Fruit fly (Drosophila melanogaster) S2 (cell line): ENCODE measurements around the gene CG8460.

Experiments
- CG8478 ChIP-seq: fragments of >200 bp; optimal IDR thresholded peaks from 2 replicates; lab custom pipeline; 2018
- CTCF ChIP-seq, 2 experiments: fragments of >200 bp; optimal IDR thresholded peaks; 2 replicates each; lab custom pipeline; 2018

CG8460 gene

dm6 chr2L:8185008-8185407, 12.0 kb upstream of the CG8460 start:
- TF ChIP-seq CTCF (optimal IDR thresholded peaks at IDR 0.05; lab: Kevin White, UChicago) (peak; percentile 82 to 90), CG8478 (lab: Kevin White, UChicago) (no peak)

dm6 chr2L:8190681-8191080, 6.3 kb upstream of the CG8460 start, which contains the start of gene CG34134:
Gene CG34134 (minus strand): TSS chr2L:8190781.
- TF ChIP-seq CG8478 (lab: Kevin White, UChicago) = no peak
- no peak for TF ChIP-seq CTCF (optimal IDR thresholded peaks at IDR 0.05; lab: Kevin White, UChicago)

- TF ChIP-seq CTCF (optimal IDR thresholded peaks at IDR 0.05; lab: Kevin White, UChicago) = no peak
- TF ChIP-seq CG8478 (lab: Kevin White, UChicago) = no peak
These were observed 1.2 kb upstream of the CG8460 start for dm6 chr2L:8195722-8196323.

- no peak for TF ChIP-seq CTCF (optimal IDR thresholded peaks at IDR 0.05; lab: Kevin White, UChicago)
- no peak for TF ChIP-seq CG8478 (lab: Kevin White, UChicago)
These were observed 1.8 kb downstream of the CG8460 start, which contains the start of gene PGAP5 for dm6 chr2L:8198757-8199156. Gene PGAP5 (plus strand): TSS chr2L:8198882.

dm6 chr2L:8202569-8202968, 5.6 kb downstream of the CG8460 start:
- TF ChIP-seq CG8478 (lab: Kevin White, UChicago) (no peak), CTCF (optimal IDR thresholded peaks at IDR 0.05; lab: Kevin White, UChicago) (no peak)

- TF ChIP-seq CTCF (optimal IDR thresholded peaks at IDR 0.05; lab: Kevin White, UChicago) (no peak), CG8478 (lab: Kevin White, UChicago) (no peak)
These were observed 6.8 kb downstream of the CG8460 start for dm6 chr2L:8203748-8204147.

- TF ChIP-seq CG8478 (lab: Kevin White, UChicago) (no peak), CTCF (optimal IDR thresholded peaks at IDR 0.05; lab: Kevin White, UChicago) (no peak)
These were observed 7.4 kb downstream of the CG8460 start for dm6 chr2L:8204366-8204765.

- TF ChIP-seq CTCF (optimal IDR thresholded peaks at IDR 0.05; lab: Kevin White, UChicago) (no peak), CG8478 (lab: Kevin White, UChicago) (no peak)
These were observed 8.1 kb downstream of the CG8460 start, which contains the start of gene SLC5A11 for dm6 chr2L:8204996-8205567. Gene SLC5A11 (minus strand): TSS chr2L:8205132.

- TF ChIP-seq CG8478 (lab: Kevin White, UChicago) = no peak
- TF ChIP-seq CTCF (optimal IDR thresholded peaks at IDR 0.05; lab: Kevin White, UChicago) = no peak
These were observed 8.9 kb downstream of the CG8460 start, which contains the start of gene CG8419 for dm6 chr2L:8205871-8206270. Gene CG8419 (plus strand): TSS chr2L:8206171.

dm6 chr2L:8209362-8209761, 12.4 kb downstream of the CG8460 start:
- no peak for TF ChIP-seq CTCF (optimal IDR thresholded peaks at IDR 0.05; lab: Kevin White, UChicago)
- TF ChIP-seq CG8478 (lab: Kevin White, UChicago) = no peak

- TF ChIP-seq CG8478 (lab: Kevin White, UChicago) = no peak
- peak; percentile 47 to 51 for TF ChIP-seq CTCF (optimal IDR thresholded peaks at IDR 0.05; lab: Kevin White, UChicago)
These were observed 13.5 kb downstream of the CG8460 start for dm6 chr2L:8210468-8210867.

dm6 chr2L:8211070-8211469, 14.1 kb downstream of the CG8460 start, which contains the start of gene Ssb-c31a:
Gene Ssb-c31a (plus strand): TSS chr2L:8211347.
- no peak for TF ChIP-seq CG8478 (lab: Kevin White, UChicago)
- TF ChIP-seq CTCF (optimal IDR thresholded peaks at IDR 0.05; lab: Kevin White, UChicago) = no peak

- TF ChIP-seq CTCF (optimal IDR thresholded peaks at IDR 0.05; lab: Kevin White, UChicago) (peak in 1 of 2 experiments; percentile 16), CG8478 (lab: Kevin White, UChicago) (no peak)
These were observed 15.8 kb downstream of the CG8460 start, which contains the start of the genes CG8372 and CG8360 for dm6 chr2L:8212666-8213270. Gene CG8372 (minus strand): TSS chr2L:8212902. Gene CG8360 (plus strand): TSS chr2L:8212959.

dm6 chr2L:8213987-8214386, 17.0 kb downstream of the CG8460 start, which contains the start of gene CG8353:
Gene CG8353 (plus strand): TSS chr2L:8214045.
- no peak for TF ChIP-seq CTCF (optimal IDR thresholded peaks at IDR 0.05; lab: Kevin White, UChicago)
- TF ChIP-seq CG8478 (lab: Kevin White, UChicago) = no peak
